Worm (Caenorhabditis elegans) whole organism, L4 larva: ENCODE measurements around the gene F46B6.9.

Experiments used
- D1046.2 ChIP-seq: fragments of 200-800 bp; sonication (Bioruptor generic); IDR thresholded peaks from 2 replicates; pipeline ENCODE4 v1.3.6; 2022; ENCODE audit warnings: missing genetic modification characterization, missing compliant biosample characterization
- F37D6.2 ChIP-seq: sonication (generic microtip); optimal IDR thresholded peaks from 2 replicates; lab custom pipeline; 2016; ENCODE audit warnings: mild to moderate bottlenecking, missing genetic modification characterization, missing compliant biosample characterization
- F44E2.7 ChIP-seq: fragments of 200-800 bp; sonication (Bioruptor generic); IDR thresholded peaks from 2 replicates; pipeline ENCODE4 v2.1.2; 2022; ENCODE audit warnings: missing genetic modification characterization, missing compliant biosample characterization
- F49E8.2 ChIP-seq: sonication (generic microtip); optimal IDR thresholded peaks from 2 replicates; lab custom pipeline; 2016; ENCODE audit warnings: missing compliant biosample characterization, mild to moderate bottlenecking, missing genetic modification characterization, borderline replicate concordance
- R02D3.7 ChIP-seq: fragments of 150-350 bp; sonication (generic microtip); optimal IDR thresholded peaks from 3 replicates; lab custom pipeline; 2014; ENCODE audit warnings: missing biosample characterization, missing genetic modification characterization
- Y105C5A.15 ChIP-seq: fragments of 200-800 bp; sonication (Bioruptor generic); IDR thresholded peaks from 2 replicates; pipeline ENCODE4 v1.3.6; 2022; ENCODE audit warnings: missing genetic modification characterization, missing compliant biosample characterization
- Y48G9A.11 ChIP-seq: fragments of 200-800 bp; sonication (Bioruptor generic); IDR thresholded peaks from 2 replicates; pipeline ENCODE4 v1.3.6; 2022; ENCODE audit warnings: missing genetic modification reagents, missing genetic modification characterization, missing compliant biosample characterization
- ZK337.2 ChIP-seq: fragments of 200-800 bp; sonication (Bioruptor generic); IDR thresholded peaks from 2 replicates; pipeline ENCODE4 v1.3.6; 2022; ENCODE audit warnings: missing genetic modification reagents, missing genetic modification characterization, missing compliant biosample characterization
- arid-1 ChIP-seq: fragments of 200-800 bp; sonication (Bioruptor generic); conservative IDR thresholded peaks from 2 replicates; pipeline ENCODE4 v1.3.6; 2022; ENCODE audit warnings: missing genetic modification reagents, missing genetic modification characterization, missing compliant biosample characterization
- attf-4 ChIP-seq: sonication (generic microtip); optimal IDR thresholded peaks from 3 replicates; lab custom pipeline; 2017; ENCODE audit warnings: missing biosample characterization, missing genetic modification characterization
- ceh-20 ChIP-seq: fragments of 200-800 bp; sonication (Bioruptor generic); IDR thresholded peaks from 2 replicates; pipeline ENCODE4 v1.3.6; 2022; ENCODE audit warnings: missing genetic modification reagents, missing genetic modification characterization, missing compliant biosample characterization
- ceh-28 ChIP-seq: fragments of 150-350 bp; optimal IDR thresholded peaks from 2 replicates; lab custom pipeline; 2014; ENCODE audit warnings: missing biosample characterization, missing genetic modification reagents, missing genetic modification characterization
- ceh-32 ChIP-seq: sonication (generic microtip); optimal IDR thresholded peaks from 2 replicates; lab custom pipeline; 2016; ENCODE audit warnings: mild to moderate bottlenecking, missing genetic modification characterization, missing compliant biosample characterization; ENCODE audit not compliant: poor library complexity
- ceh-82 ChIP-seq: sonication (generic microtip); optimal IDR thresholded peaks from 2 replicates; lab custom pipeline; 2017; ENCODE audit warnings: missing biosample characterization, missing genetic modification characterization
- ces-1 ChIP-seq: fragments of 150-350 bp; sonication (generic microtip); optimal IDR thresholded peaks from 4 replicates; lab custom pipeline; 2014; ENCODE audit warnings: missing biosample characterization, missing genetic modification reagents, missing genetic modification characterization
- cey-2 ChIP-seq: sonication (generic microtip); optimal IDR thresholded peaks from 3 replicates; lab custom pipeline; 2017; ENCODE audit warnings: missing genetic modification characterization, mild to moderate bottlenecking, missing compliant biosample characterization, antibody characterized with exemption, borderline replicate concordance; ENCODE audit not compliant: insufficient read depth
- ctbp-1 ChIP-seq: fragments of 200-800 bp; sonication (Bioruptor generic); IDR thresholded peaks from 2 replicates; pipeline ENCODE4 v1.3.6; 2022; ENCODE audit warnings: missing genetic modification reagents, missing genetic modification characterization, missing compliant biosample characterization
- daf-16 ChIP-seq, 3 experiments: sonication (generic microtip); optimal IDR thresholded peaks; 2 replicates each; lab custom pipeline; 2016 to 2017; ENCODE audit warnings: missing genetic modification characterization in 3 of 3, missing genetic modification reagents in 3 of 3, mild to moderate bottlenecking in 2 of 3, missing compliant biosample characterization in 2 of 3, missing biosample characterization in 1 of 3, moderate library complexity in 1 of 3
- dpl-1 ChIP-seq: fragments of 150-350 bp; optimal IDR thresholded peaks from 2 replicates; lab custom pipeline; 2014; ENCODE audit warnings: missing biosample characterization, missing genetic modification reagents, missing genetic modification characterization
- dve-1 ChIP-seq: sonication (generic microtip); optimal IDR thresholded peaks from 2 replicates; lab custom pipeline; 2017; ENCODE audit warnings: antibody characterized with exemption, mild to moderate bottlenecking, missing genetic modification characterization, missing compliant biosample characterization; ENCODE audit not compliant: insufficient read depth
- fkh-10 ChIP-seq: fragments of 150-350 bp; optimal IDR thresholded peaks from 2 replicates; lab custom pipeline; 2014; ENCODE audit warnings: missing biosample characterization, missing genetic modification reagents, missing genetic modification characterization
- hlh-30 ChIP-seq: sonication (generic microtip); optimal IDR thresholded peaks from 2 replicates; lab custom pipeline; 2017; ENCODE audit warnings: antibody characterized with exemption, mild to moderate bottlenecking, missing genetic modification characterization, missing compliant biosample characterization; ENCODE audit not compliant: insufficient read depth
- hmg-1.1 ChIP-seq: fragments of 200-800 bp; sonication (Bioruptor generic); IDR thresholded peaks from 2 replicates; pipeline ENCODE4 v1.3.6; 2022; ENCODE audit warnings: missing genetic modification reagents, missing genetic modification characterization, missing compliant biosample characterization
- lin-15B ChIP-seq: fragments of 150-350 bp; sonication (generic microtip); optimal IDR thresholded peaks from 3 replicates; lab custom pipeline; 2014; ENCODE audit warnings: missing biosample characterization, missing genetic modification characterization
- lin-29 ChIP-seq: fragments of 200-800 bp; sonication (Bioruptor generic); IDR thresholded peaks from 2 replicates; pipeline ENCODE4 v1.3.6; 2022; ENCODE audit warnings: missing genetic modification reagents, missing genetic modification characterization, missing compliant biosample characterization
- lin-39 ChIP-seq: fragments of 150-350 bp; optimal IDR thresholded peaks from 2 replicates; lab custom pipeline; 2014; ENCODE audit warnings: missing biosample characterization, missing genetic modification reagents, missing genetic modification characterization
- lsy-2 ChIP-seq, 2 experiments: fragments of 150-350 bp in 1 of 2; sonication (generic microtip) in 1 of 2; optimal IDR thresholded peaks; 2 replicates each; lab custom pipeline; 2014 to 2017; ENCODE audit warnings: missing biosample characterization in 2 of 2, missing genetic modification characterization in 2 of 2
- madf-9 ChIP-seq: fragments of 200-800 bp; sonication (Bioruptor generic); conservative IDR thresholded peaks from 2 replicates; pipeline ENCODE4 v1.3.6; 2022; ENCODE audit warnings: missing genetic modification reagents, missing genetic modification characterization, missing compliant biosample characterization
- mdl-1 ChIP-seq, 2 experiments: fragments of 150-350 bp in 1 of 2; sonication (generic microtip) in 1 of 2; optimal IDR thresholded peaks; 2 replicates each; lab custom pipeline; 2014 to 2017; ENCODE audit warnings: missing biosample characterization in 2 of 2, missing genetic modification characterization in 2 of 2
- mep-1 ChIP-seq: fragments of 150-350 bp; sonication (generic microtip); optimal IDR thresholded peaks from 3 replicates; lab custom pipeline; 2014; ENCODE audit warnings: missing biosample characterization, missing genetic modification characterization
- mes-2 ChIP-seq: sonication (generic microtip); optimal IDR thresholded peaks from 2 replicates; lab custom pipeline; 2016; ENCODE audit warnings: missing genotype, mild to moderate bottlenecking, missing genetic modification characterization, missing compliant biosample characterization; ENCODE audit not compliant: poor library complexity, severe bottlenecking
- nhr-102 ChIP-seq: sonication (generic microtip); optimal IDR thresholded peaks from 2 replicates; lab custom pipeline; 2016; ENCODE audit warnings: mild to moderate bottlenecking, missing genetic modification characterization, moderate library complexity, missing compliant biosample characterization
- nhr-111 ChIP-seq: fragments of 200-800 bp; sonication (Bioruptor generic); optimal IDR thresholded peaks from 2 replicates; lab custom pipeline; 2018; ENCODE audit warnings: mild to moderate bottlenecking, missing genetic modification characterization, missing compliant biosample characterization
- nhr-28 ChIP-seq: fragments of 150-350 bp; optimal IDR thresholded peaks from 2 replicates; lab custom pipeline; 2014; ENCODE audit warnings: missing biosample characterization, missing genetic modification characterization
- nhr-41 ChIP-seq: fragments of 200-800 bp; sonication (Bioruptor generic); IDR thresholded peaks from 2 replicates; pipeline ENCODE4 v1.3.6; 2022; ENCODE audit warnings: missing genetic modification reagents, missing genetic modification characterization, missing compliant biosample characterization
- nhr-6 ChIP-seq: fragments of 150-350 bp; optimal IDR thresholded peaks from 2 replicates; lab custom pipeline; 2014; ENCODE audit warnings: missing biosample characterization, missing genetic modification characterization
- pha-4 ChIP-seq, 2 experiments: fragments of 150-350 bp in 1 of 2; fragments of 200-800 bp in 1 of 2; sonication (Bioruptor generic) in 1 of 2; IDR thresholded peaks in 1 of 2; optimal IDR thresholded peaks in 1 of 2; 2 replicates each; pipeline versions ENCODE4 v1.3.6 to Lab custom; 2014 to 2022; ENCODE audit warnings: missing genetic modification characterization in 2 of 2, missing genetic modification reagents in 2 of 2, missing biosample characterization in 1 of 2, missing compliant biosample characterization in 1 of 2
- pqm-1 ChIP-seq: sonication (generic microtip); optimal IDR thresholded peaks from 2 replicates; lab custom pipeline; 2017; ENCODE audit warnings: missing biosample characterization, missing genetic modification characterization
- saeg-2 ChIP-seq: fragments of 200-800 bp; sonication (Bioruptor generic); IDR thresholded peaks from 2 replicates; pipeline ENCODE4 v1.3.6; 2022; ENCODE audit warnings: missing genetic modification reagents, missing genetic modification characterization, missing compliant biosample characterization
- set-16 ChIP-seq: fragments of 200-800 bp; sonication (Bioruptor generic); IDR thresholded peaks from 2 replicates; pipeline ENCODE4 v1.3.6; 2022; ENCODE audit warnings: missing genetic modification reagents, missing genetic modification characterization, missing compliant biosample characterization
- snpc-4 ChIP-seq: fragments of 150-350 bp; optimal IDR thresholded peaks from 2 replicates; lab custom pipeline; 2014; ENCODE audit warnings: missing biosample characterization, missing genetic modification characterization
- spr-1 ChIP-seq: sonication (generic microtip); optimal IDR thresholded peaks from 2 replicates; lab custom pipeline; 2016; ENCODE audit warnings: mild to moderate bottlenecking, missing genetic modification characterization, missing compliant biosample characterization
- tag-97 ChIP-seq: fragments of 200-800 bp; sonication (Bioruptor generic); IDR thresholded peaks from 2 replicates; pipeline ENCODE4 v1.3.6; 2022; ENCODE audit warnings: missing genetic modification characterization, missing compliant biosample characterization
- tra-1 ChIP-seq: fragments of 200-800 bp; sonication (Bioruptor generic); IDR thresholded peaks from 2 replicates; pipeline ENCODE4 v1.3.6; 2022; ENCODE audit warnings: missing genetic modification reagents, missing genetic modification characterization, missing compliant biosample characterization
- unc-130 ChIP-seq: sonication (generic microtip); optimal IDR thresholded peaks from 2 replicates; lab custom pipeline; 2016; ENCODE audit warnings: missing genetic modification reagents, missing genetic modification characterization, missing compliant biosample characterization
- zag-1 ChIP-seq: fragments of 150-350 bp; optimal IDR thresholded peaks from 2 replicates; lab custom pipeline; 2014; ENCODE audit warnings: missing biosample characterization, missing genetic modification characterization
- zip-11 ChIP-seq: fragments of 200-800 bp; sonication (Bioruptor generic); IDR thresholded peaks from 2 replicates; pipeline ENCODE4 v1.3.6; 2022; ENCODE audit warnings: missing genetic modification characterization, missing compliant biosample characterization
- ztf-11 ChIP-seq: fragments of 150-350 bp; optimal IDR thresholded peaks from 2 replicates; lab custom pipeline; 2014; ENCODE audit warnings: missing biosample characterization, missing genetic modification characterization

F46B6.9 gene

DNA sequence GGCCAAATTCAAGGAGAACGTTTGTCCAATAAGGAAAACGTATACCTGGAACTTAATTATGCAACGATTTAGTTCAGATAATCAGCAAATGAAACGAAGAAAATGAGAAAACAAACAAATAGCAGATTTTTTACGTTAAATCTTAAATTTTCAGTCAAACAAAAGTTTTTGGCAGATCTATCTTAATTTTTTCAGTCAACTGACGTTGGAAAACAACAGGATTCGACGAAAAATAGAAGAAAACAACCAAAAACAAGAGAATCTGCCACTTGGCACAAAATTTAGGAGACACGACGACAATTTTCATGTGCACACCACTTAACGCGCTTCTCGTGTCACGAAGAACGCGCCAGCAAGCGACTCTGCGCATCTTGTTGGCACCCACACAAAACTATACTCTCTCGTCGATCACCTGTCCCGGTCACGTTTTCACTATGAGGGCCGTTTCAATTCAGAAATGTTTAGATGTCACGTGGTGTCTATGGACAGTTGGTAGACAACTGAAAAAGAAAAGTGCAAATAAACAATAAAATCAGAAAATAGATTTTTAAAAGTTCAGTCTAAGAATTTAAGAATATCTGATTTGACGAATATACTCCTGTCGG, 6.9 kb upstream of the F46B6.9 start, which contains the start of gene ztf-7 (continued):
- TF ChIP-seq lin-15B (tag; lab: Kevin White, UChicago) (no peak), pqm-1 (tag; lab: Kevin White, UChicago) (no peak), F37D6.2 (peak; percentile 87), Y105C5A.15 (GFP tag; lab: Robert Waterston, UW) (no peak), attf-4 (tag; lab: Kevin White, UChicago) (no peak), nhr-41 (GFP tag; lab: Robert Waterston, UW) (peak; percentile 74), lin-39 (tag; lab: Kevin White, UChicago) (no peak), hmg-1.1 (GFP tag; lab: Robert Waterston, UW) (peak; percentile 91), mes-2 (tag; lab: Kevin White, UChicago) (peak; percentile 90), lin-29 (GFP tag; lab: Robert Waterston, UW) (peak; percentile 85), dpl-1 (peak; percentile 87), nhr-28 (tag; lab: Kevin White, UChicago) (peak; percentile 96), nhr-6 (tag; lab: Kevin White, UChicago) (peak; percentile 87), Y48G9A.11 (GFP tag; lab: Robert Waterston, UW) (no peak), spr-1 (tag; lab: Kevin White, UChicago) (peak; percentile 91), ceh-32 (peak; percentile 44), hlh-30 (peak; percentile 100), nhr-102 (tag; lab: Kevin White, UChicago) (peak; percentile 97), ceh-28 (no peak), saeg-2 (GFP tag; lab: Robert Waterston, UW) (peak; percentile 93), F44E2.7 (GFP tag; lab: Robert Waterston, UW) (no peak), ces-1 (GFP tag; lab: Kevin White, UChicago) (no peak), set-16 (no peak; the same call in 1 of the 2 replicates), dve-1 (tag; lab: Kevin White, UChicago) (peak; percentile 98), ZK337.2 (GFP tag; lab: Robert Waterston, UW) (no peak; the same call in 1 of the 2 replicates), ceh-82 (no peak), mep-1 (tag; lab: Kevin White, UChicago) (peak; percentile 97), R02D3.7 (tag; lab: Kevin White, UChicago) (no peak), cey-2 (tag; lab: Kevin White, UChicago) (no peak), daf-16 (GFP tag; optimal IDR thresholded peaks at IDR 0.05; lab: Kevin White, UChicago) (peak; percentile 55 to 97), daf-16 (tag; optimal IDR thresholded peaks at IDR 0.05; lab: Kevin White, UChicago) (peak; percentile 80), nhr-111 (GFP tag; lab: Kevin White, UChicago) (no peak), zag-1 (no peak), arid-1 (GFP tag; lab: Robert Waterston, UW) (peak; percentile 77), madf-9 (GFP tag; lab: Robert Waterston, UW) (peak; percentile 86), tra-1 (GFP tag; lab: Robert Waterston, UW) (peak; percentile 97), pha-4 (GFP tag; IDR thresholded peaks at IDR 0.05; lab: Robert Waterston, UW) (peak; percentile 84), pha-4 (tag; optimal IDR thresholded peaks at IDR 0.05; lab: Kevin White, UChicago) (peak; percentile 41), lsy-2 (tag; optimal IDR thresholded peaks at IDR 0.05; lab: Kevin White, UChicago) (peak; percentile 80 to 95), mdl-1 (tag; optimal IDR thresholded peaks at IDR 0.05; lab: Kevin White, UChicago) (peak; percentile 75 to 98), zip-11 (GFP tag; lab: Robert Waterston, UW) (no peak), ceh-20 (GFP tag; lab: Robert Waterston, UW) (peak; percentile 96), snpc-4 (no peak), unc-130 (GFP tag; lab: Kevin White, UChicago) (no peak), ztf-11 (tag; lab: Kevin White, UChicago) (no peak), F49E8.2 (peak; percentile 51), fkh-10 (GFP tag; lab: Kevin White, UChicago) (no peak), tag-97 (GFP tag; lab: Robert Waterston, UW) (no peak), D1046.2 (GFP tag; lab: Robert Waterston, UW) (peak; percentile 55; the same call in 1 of the 2 replicates), ctbp-1 (peak; percentile 92)
